Worm (Caenorhabditis elegans) whole organism, L4 larva: ENCODE measurements around the gene srbc-60.

Source experiments
- D1046.2 ChIP-seq: fragments of 200-800 bp; sonication (Bioruptor generic); IDR thresholded peaks from 2 replicates; pipeline ENCODE4 v1.3.6; 2022; ENCODE audit warnings: missing genetic modification characterization, missing compliant biosample characterization
- F10B5.3 ChIP-seq: sonication (generic microtip); optimal IDR thresholded peaks from 2 replicates; lab custom pipeline; 2016; ENCODE audit warnings: mild to moderate bottlenecking, missing genetic modification characterization, missing compliant biosample characterization
- F44E2.7 ChIP-seq: fragments of 200-800 bp; sonication (Bioruptor generic); IDR thresholded peaks from 2 replicates; pipeline ENCODE4 v2.1.2; 2022; ENCODE audit warnings: missing genetic modification characterization, missing compliant biosample characterization
- T20F7.1 ChIP-seq: fragments of 200-800 bp; sonication (Bioruptor generic); optimal IDR thresholded peaks from 2 replicates; lab custom pipeline; 2018; ENCODE audit warnings: mild to moderate bottlenecking, missing genetic modification characterization, missing compliant biosample characterization
- Y105C5A.15 ChIP-seq: fragments of 200-800 bp; sonication (Bioruptor generic); IDR thresholded peaks from 2 replicates; pipeline ENCODE4 v1.3.6; 2022; ENCODE audit warnings: missing genetic modification characterization, missing compliant biosample characterization
- ZK546.5 ChIP-seq, 2 experiments: sonication (generic microtip); optimal IDR thresholded peaks; 2 replicates each; lab custom pipeline; 2017; ENCODE audit warnings: missing biosample characterization in 2 of 2, missing genetic modification characterization in 2 of 2
- ceh-82 ChIP-seq: sonication (generic microtip); optimal IDR thresholded peaks from 2 replicates; lab custom pipeline; 2017; ENCODE audit warnings: missing biosample characterization, missing genetic modification characterization
- ces-1 ChIP-seq: fragments of 150-350 bp; sonication (generic microtip); optimal IDR thresholded peaks from 4 replicates; lab custom pipeline; 2014; ENCODE audit warnings: missing biosample characterization, missing genetic modification reagents, missing genetic modification characterization
- ctbp-1 ChIP-seq: fragments of 200-800 bp; sonication (Bioruptor generic); IDR thresholded peaks from 2 replicates; pipeline ENCODE4 v1.3.6; 2022; ENCODE audit warnings: missing genetic modification reagents, missing genetic modification characterization, missing compliant biosample characterization
- daf-16 ChIP-seq, 3 experiments: sonication (generic microtip); optimal IDR thresholded peaks; 2 replicates each; lab custom pipeline; 2016 to 2017; ENCODE audit warnings: missing genetic modification characterization in 3 of 3, missing genetic modification reagents in 3 of 3, mild to moderate bottlenecking in 2 of 3, missing compliant biosample characterization in 2 of 3, missing biosample characterization in 1 of 3, moderate library complexity in 1 of 3
- daf-19 ChIP-seq: fragments of 200-800 bp; sonication (Bioruptor generic); conservative IDR thresholded peaks from 2 replicates; pipeline ENCODE4 v1.3.6; 2022; ENCODE audit warnings: missing genetic modification characterization, missing compliant biosample characterization
- dmd-9 ChIP-seq: fragments of 200-800 bp; sonication (Bioruptor generic); IDR thresholded peaks from 2 replicates; pipeline ENCODE4 v1.3.6; 2022; ENCODE audit warnings: missing genetic modification reagents, missing genetic modification characterization, missing compliant biosample characterization
- dpl-1 ChIP-seq: fragments of 150-350 bp; optimal IDR thresholded peaks from 2 replicates; lab custom pipeline; 2014; ENCODE audit warnings: missing biosample characterization, missing genetic modification reagents, missing genetic modification characterization
- egl-27 ChIP-seq: sonication (generic microtip); optimal IDR thresholded peaks from 3 replicates; lab custom pipeline; 2017; ENCODE audit warnings: missing biosample characterization, missing genetic modification reagents, missing genetic modification characterization
- fkh-10 ChIP-seq: fragments of 150-350 bp; optimal IDR thresholded peaks from 2 replicates; lab custom pipeline; 2014; ENCODE audit warnings: missing biosample characterization, missing genetic modification reagents, missing genetic modification characterization
- fos-1 ChIP-seq: fragments of 150-350 bp; optimal IDR thresholded peaks from 2 replicates; lab custom pipeline; 2014; ENCODE audit warnings: missing biosample characterization, missing genetic modification characterization
- hmg-1.1 ChIP-seq: fragments of 200-800 bp; sonication (Bioruptor generic); IDR thresholded peaks from 2 replicates; pipeline ENCODE4 v1.3.6; 2022; ENCODE audit warnings: missing genetic modification reagents, missing genetic modification characterization, missing compliant biosample characterization
- jun-1 ChIP-seq: fragments of 150-350 bp; optimal IDR thresholded peaks from 2 replicates; lab custom pipeline; 2014; ENCODE audit warnings: missing biosample characterization, missing genetic modification reagents, missing genetic modification characterization
- lim-7 ChIP-seq: fragments of 200-800 bp; sonication (Bioruptor generic); IDR thresholded peaks from 2 replicates; pipeline ENCODE4 v1.3.6; 2022; ENCODE audit warnings: missing genetic modification characterization, missing compliant biosample characterization
- lin-1 ChIP-seq: fragments of 200-800 bp; sonication (Bioruptor generic); IDR thresholded peaks from 2 replicates; pipeline ENCODE4 v1.3.6; 2022; ENCODE audit warnings: missing genetic modification reagents, missing genetic modification characterization, missing compliant biosample characterization
- lin-38 ChIP-seq: fragments of 200-800 bp; sonication (Bioruptor generic); IDR thresholded peaks from 2 replicates; pipeline ENCODE4 v1.3.6; 2022; ENCODE audit warnings: missing genetic modification reagents, missing genetic modification characterization, missing compliant biosample characterization
- lin-39 ChIP-seq: fragments of 150-350 bp; optimal IDR thresholded peaks from 2 replicates; lab custom pipeline; 2014; ENCODE audit warnings: missing biosample characterization, missing genetic modification reagents, missing genetic modification characterization
- lir-3 ChIP-seq: sonication (generic microtip); optimal IDR thresholded peaks from 2 replicates; lab custom pipeline; 2016; ENCODE audit warnings: mild to moderate bottlenecking, missing genetic modification characterization, missing compliant biosample characterization
- mdl-1 ChIP-seq, 2 experiments: fragments of 150-350 bp in 1 of 2; sonication (generic microtip) in 1 of 2; optimal IDR thresholded peaks; 2 replicates each; lab custom pipeline; 2014 to 2017; ENCODE audit warnings: missing biosample characterization in 2 of 2, missing genetic modification characterization in 2 of 2
- mes-2 ChIP-seq: sonication (generic microtip); optimal IDR thresholded peaks from 2 replicates; lab custom pipeline; 2016; ENCODE audit warnings: missing genotype, mild to moderate bottlenecking, missing genetic modification characterization, missing compliant biosample characterization; ENCODE audit not compliant: poor library complexity, severe bottlenecking
- nhr-10 ChIP-seq: fragments of 150-350 bp; optimal IDR thresholded peaks from 2 replicates; lab custom pipeline; 2014; ENCODE audit warnings: missing biosample characterization, missing genetic modification characterization
- nhr-28 ChIP-seq: fragments of 150-350 bp; optimal IDR thresholded peaks from 2 replicates; lab custom pipeline; 2014; ENCODE audit warnings: missing biosample characterization, missing genetic modification characterization
- rbr-2 ChIP-seq: sonication (generic microtip); optimal IDR thresholded peaks from 2 replicates; lab custom pipeline; 2016; ENCODE audit warnings: missing genotype, missing genetic modification characterization, missing compliant biosample characterization
- sdz-12 ChIP-seq: fragments of 200-800 bp; sonication (Bioruptor generic); optimal IDR thresholded peaks from 2 replicates; lab custom pipeline; 2018; ENCODE audit warnings: mild to moderate bottlenecking, missing genetic modification characterization, missing compliant biosample characterization
- set-16 ChIP-seq: fragments of 200-800 bp; sonication (Bioruptor generic); IDR thresholded peaks from 2 replicates; pipeline ENCODE4 v1.3.6; 2022; ENCODE audit warnings: missing genetic modification reagents, missing genetic modification characterization, missing compliant biosample characterization
- spr-3 ChIP-seq: fragments of 200-800 bp; sonication (Bioruptor generic); optimal IDR thresholded peaks from 2 replicates; lab custom pipeline; 2018; ENCODE audit warnings: mild to moderate bottlenecking, missing genetic modification characterization, missing compliant biosample characterization
- tag-97 ChIP-seq: fragments of 200-800 bp; sonication (Bioruptor generic); IDR thresholded peaks from 2 replicates; pipeline ENCODE4 v1.3.6; 2022; ENCODE audit warnings: missing genetic modification characterization, missing compliant biosample characterization
- unc-62 ChIP-seq, 3 experiments: fragments of 150-350 bp in 1 of 3; sonication (generic microtip); optimal IDR thresholded peaks in 2 of 3; peaks in 1 of 3; 1 replicate in 1 of 3; 2 replicates in 2 of 3; lab custom pipeline; 2014 to 2017; ENCODE audit warnings: missing biosample characterization in 3 of 3, missing genetic modification characterization in 3 of 3, missing genetic modification reagents in 3 of 3, missing genotype in 1 of 3
- vab-7 ChIP-seq: fragments of 200-800 bp; sonication (Bioruptor generic); IDR thresholded peaks from 2 replicates; pipeline ENCODE4 v1.3.6; 2022; ENCODE audit warnings: missing genetic modification reagents, missing genetic modification characterization, missing compliant biosample characterization
- zag-1 ChIP-seq: fragments of 150-350 bp; optimal IDR thresholded peaks from 2 replicates; lab custom pipeline; 2014; ENCODE audit warnings: missing biosample characterization, missing genetic modification characterization
- zip-11 ChIP-seq: fragments of 200-800 bp; sonication (Bioruptor generic); IDR thresholded peaks from 2 replicates; pipeline ENCODE4 v1.3.6; 2022; ENCODE audit warnings: missing genetic modification characterization, missing compliant biosample characterization
- ztf-11 ChIP-seq: fragments of 150-350 bp; optimal IDR thresholded peaks from 2 replicates; lab custom pipeline; 2014; ENCODE audit warnings: missing biosample characterization, missing genetic modification characterization

Gene srbc-60

DNA sequence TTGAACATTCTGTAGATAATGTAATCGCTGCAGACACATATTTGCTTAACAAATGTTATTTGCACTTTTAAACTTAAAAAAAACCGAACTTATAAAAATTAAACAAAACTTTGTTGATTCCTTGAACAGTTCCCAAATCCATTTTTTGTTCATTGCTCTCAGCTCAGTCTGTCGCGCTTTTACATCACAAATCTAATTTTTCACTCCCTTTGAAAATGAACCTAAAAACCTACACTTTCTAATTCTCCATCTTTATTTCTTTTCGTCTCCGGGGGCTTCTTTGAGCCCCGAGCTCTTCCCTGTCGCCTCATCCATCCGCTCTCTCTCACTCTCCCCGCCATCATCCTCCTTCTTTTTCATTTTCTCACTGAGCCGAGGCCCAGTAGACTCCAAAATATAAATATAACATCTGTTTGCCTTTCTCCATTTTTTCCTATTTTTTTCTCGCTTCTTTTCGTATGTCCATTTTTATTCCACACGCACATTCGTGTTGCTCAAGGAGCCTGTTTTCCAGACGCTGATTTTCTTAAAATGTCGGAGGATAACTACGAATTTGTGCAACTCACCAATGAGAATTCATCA lies 30.3 kb downstream of the srbc-60 start, which contains the start of gene R13D11.4:
R13D11.4 (plus strand) TSS at position 532 of the 582 bp plus-strand sequence.
- TF ChIP-seq set-16 (GFP tag; lab: Robert Waterston, UW) (no peak), ztf-11 (tag; lab: Kevin White, UChicago) (no peak), fkh-10 (GFP tag; lab: Kevin White, UChicago) (peak; percentile 27), rbr-2 (tag; lab: Kevin White, UChicago) (peak; percentile 25), nhr-28 (no peak), dpl-1 (GFP tag; lab: Kevin White, UChicago) (no peak), daf-19 (no peak), zag-1 (tag; lab: Kevin White, UChicago) (no peak), ces-1 (peak; percentile 29), ctbp-1 (GFP tag; lab: Robert Waterston, UW) (0 out of 2 replicates have a peak, but pooled peaks have one; percentile 29)

ce11 chrV:813101-813500 lies 33.0 kb downstream of the srbc-60 start, which contains the start of gene R13D11.10:
Gene R13D11.10, minus strand, starts transcription at chrV:813201.
- TF ChIP-seq dmd-9 (GFP tag; lab: Robert Waterston, UW), result no peak
- TF ChIP-seq lin-1 (GFP tag; lab: Robert Waterston, UW), result no peak
- no peak for TF ChIP-seq ceh-82
- no peak for TF ChIP-seq D1046.2 (GFP tag; lab: Robert Waterston, UW)
- TF ChIP-seq zip-11, result no peak
- TF ChIP-seq tag-97 (GFP tag; lab: Robert Waterston, UW), result no peak
- TF ChIP-seq unc-62 (GFP tag; optimal IDR thresholded peaks at IDR 0.05 in 1 of 2; lab: Kevin White, UChicago), result no peak
- no peak for TF ChIP-seq unc-62 (tag; optimal IDR thresholded peaks at IDR 0.05; lab: Kevin White, UChicago)
- TF ChIP-seq F44E2.7 (GFP tag; lab: Robert Waterston, UW), result no peak
- TF ChIP-seq jun-1, result no peak

- TF ChIP-seq F10B5.3, result no peak
- no peak for TF ChIP-seq fkh-10 (GFP tag; lab: Kevin White, UChicago)
- TF ChIP-seq egl-27 (tag; lab: Kevin White, UChicago), result no peak
- no peak for TF ChIP-seq daf-16 (GFP tag; optimal IDR thresholded peaks at IDR 0.05; lab: Kevin White, UChicago)
- no peak for TF ChIP-seq daf-16 (tag; optimal IDR thresholded peaks at IDR 0.05; lab: Kevin White, UChicago)
- TF ChIP-seq lin-39 (tag; lab: Kevin White, UChicago), result no peak
These were observed 34.6 kb downstream of the srbc-60 start, which contains the start of gene R13D11.3 for ce11 chrV:814716-815115. Gene R13D11.3, plus strand, starts transcription at chrV:815016.

- TF ChIP-seq fkh-10 (GFP tag; lab: Kevin White, UChicago) (no peak), sdz-12 (GFP tag; lab: Kevin White, UChicago) (no peak), zag-1 (tag; lab: Kevin White, UChicago) (no peak), nhr-10 (tag; lab: Kevin White, UChicago) (no peak), mdl-1 (tag; optimal IDR thresholded peaks at IDR 0.05; lab: Kevin White, UChicago) (no peak), Y105C5A.15 (GFP tag; lab: Robert Waterston, UW) (no peak), lim-7 (no peak), dmd-9 (GFP tag; lab: Robert Waterston, UW) (no peak), jun-1 (no peak), vab-7 (GFP tag; lab: Robert Waterston, UW) (no peak), T20F7.1 (GFP tag; lab: Kevin White, UChicago) (no peak), ceh-82 (no peak), hmg-1.1 (GFP tag; lab: Robert Waterston, UW) (no peak), spr-3 (GFP tag; lab: Kevin White, UChicago) (no peak), lin-38 (GFP tag; lab: Robert Waterston, UW) (no peak), mes-2 (tag; lab: Kevin White, UChicago) (no peak), lir-3 (tag; lab: Kevin White, UChicago) (no peak), ZK546.5 (tag; optimal IDR thresholded peaks at IDR 0.05; lab: Kevin White, UChicago) (no peak), fos-1 (tag; lab: Kevin White, UChicago) (no peak)
These were observed 37.1 kb downstream of the srbc-60 start, which contains the start of gene R13D11.1 for ce11 chrV:817182-817581. Gene R13D11.1, plus strand, starts transcription at chrV:817482.
